Fruit fly (Drosophila melanogaster) whole organism, adult: ENCODE data around the gene CG15625.

Source experiments
- CG11617 ChIP-seq: fragments of 200-800 bp; sonication (Bioruptor generic); optimal IDR thresholded peaks from 2 replicates; lab custom pipeline; 2017; ENCODE audit warnings: mild to moderate bottlenecking, missing biosample characterization, missing genetic modification reagents, missing genetic modification characterization
- CG12768 ChIP-seq: fragments of 200-800 bp; sonication (Bioruptor generic); optimal IDR thresholded peaks from 2 replicates; lab custom pipeline; 2017; ENCODE audit warnings: missing biosample characterization, missing genetic modification characterization, mild to moderate bottlenecking, moderate library complexity, missing genetic modification reagents
- CG14711 ChIP-seq: fragments of 200-800 bp; sonication (Bioruptor generic); optimal IDR thresholded peaks from 2 replicates; lab custom pipeline; 2018; ENCODE audit warnings: missing biosample characterization, mild to moderate bottlenecking, missing genetic modification characterization, moderate library complexity
- CG1620 ChIP-seq: fragments of 200-800 bp; sonication (Bioruptor generic); optimal IDR thresholded peaks from 2 replicates; lab custom pipeline; 2016; ENCODE audit warnings: missing biosample characterization, missing genetic modification characterization
- CG33017 ChIP-seq: fragments of 200-800 bp; sonication (Bioruptor generic); optimal IDR thresholded peaks from 2 replicates; lab custom pipeline; 2018; ENCODE audit warnings: missing biosample characterization, mild to moderate bottlenecking, missing genetic modification characterization, moderate library complexity
- CG5204 ChIP-seq: fragments of 200-800 bp; sonication (Bioruptor generic); optimal IDR thresholded peaks from 2 replicates; lab custom pipeline; 2016; ENCODE audit warnings: missing biosample characterization, missing genetic modification characterization
- CG7045 ChIP-seq: fragments of 200-800 bp; sonication (Bioruptor generic); optimal IDR thresholded peaks from 2 replicates; lab custom pipeline; 2017; ENCODE audit warnings: missing biosample characterization, mild to moderate bottlenecking, missing genetic modification characterization
- CG7101 ChIP-seq: fragments of 200-800 bp; sonication (Bioruptor generic); optimal IDR thresholded peaks from 2 replicates; lab custom pipeline; 2018; ENCODE audit warnings: missing biosample characterization, mild to moderate bottlenecking, missing genetic modification characterization, moderate library complexity
- Clk ChIP-seq: fragments of 200-800 bp; sonication (Bioruptor generic); optimal IDR thresholded peaks from 2 replicates; lab custom pipeline; 2017; ENCODE audit warnings: missing biosample characterization, missing genetic modification characterization
- Crg-1 ChIP-seq: fragments of 200-800 bp; sonication (Bioruptor generic); optimal IDR thresholded peaks from 2 replicates; lab custom pipeline; 2016; ENCODE audit warnings: missing biosample characterization, missing genetic modification characterization
- Hr96 ChIP-seq: fragments of 200-800 bp; sonication (Bioruptor generic); optimal IDR thresholded peaks from 2 replicates; lab custom pipeline; 2016; ENCODE audit warnings: missing biosample characterization, missing genetic modification characterization
- Mnt ChIP-seq: fragments of 200-800 bp; sonication (Bioruptor generic); optimal IDR thresholded peaks from 2 replicates; lab custom pipeline; 2016; ENCODE audit warnings: missing biosample characterization, mild to moderate bottlenecking, missing genetic modification characterization
- bab1 ChIP-seq: fragments of 200-800 bp; sonication (Bioruptor generic); optimal IDR thresholded peaks from 3 replicates; lab custom pipeline; 2019; ENCODE audit warnings: missing biosample characterization, mild to moderate bottlenecking, missing genetic modification characterization, moderate library complexity
- cic ChIP-seq: fragments of 200-800 bp; sonication (Bioruptor generic); optimal IDR thresholded peaks from 2 replicates; lab custom pipeline; 2017; ENCODE audit warnings: missing biosample characterization, mild to moderate bottlenecking, missing genetic modification characterization, moderate library complexity
- cnc ChIP-seq, 2 experiments: fragments of >200 bp; optimal IDR thresholded peaks; 2 replicates each; lab custom pipeline; 2017
- kay ChIP-seq: fragments of 200-800 bp; sonication (Bioruptor generic); peaks from one replicate; lab custom pipeline; 2016; ENCODE audit warnings: missing biosample characterization, missing genetic modification characterization, borderline replicate concordance
- ovo ChIP-seq: fragments of 200-800 bp; sonication (Bioruptor generic); optimal IDR thresholded peaks from 2 replicates; lab custom pipeline; 2016; ENCODE audit warnings: missing biosample characterization, missing genetic modification characterization
- pad ChIP-seq: fragments of 200-800 bp; sonication (Bioruptor generic); optimal IDR thresholded peaks from 3 replicates; lab custom pipeline; 2017; ENCODE audit warnings: missing biosample characterization, missing genetic modification characterization, mild to moderate bottlenecking, moderate library complexity, missing genetic modification reagents
- tj ChIP-seq: fragments of 200-800 bp; sonication (Bioruptor generic); optimal IDR thresholded peaks from 3 replicates; lab custom pipeline; 2017; ENCODE audit warnings: missing biosample characterization, mild to moderate bottlenecking, missing genetic modification characterization, moderate library complexity
- toe ChIP-seq: fragments of 200-800 bp; sonication (Bioruptor generic); optimal IDR thresholded peaks from 2 replicates; lab custom pipeline; 2016; ENCODE audit warnings: missing biosample characterization, missing genetic modification characterization

Gene CG15625

DNA sequence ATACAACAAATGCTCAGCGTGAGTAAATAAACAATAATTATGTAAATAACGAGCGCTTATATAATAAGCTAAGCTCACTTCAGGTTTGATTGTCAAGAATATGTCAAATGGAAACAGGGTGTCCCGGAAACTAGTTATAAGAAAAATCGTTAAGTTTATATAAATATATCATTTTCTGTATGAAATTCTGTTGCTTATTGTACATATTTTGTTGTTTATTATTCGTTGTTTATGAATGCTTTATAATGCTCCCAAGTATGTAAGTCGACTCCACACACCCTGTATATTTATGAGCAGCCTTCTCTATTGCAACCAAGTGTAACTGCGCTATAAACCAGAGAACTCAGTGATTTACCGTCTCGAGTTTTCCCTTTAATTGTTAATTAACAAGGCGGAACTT, 40.7 kb downstream of the CG15625 start:
- TF ChIP-seq bab1 (peak; percentile 35), CG33017 (tag; lab: Kevin White, UChicago) (peak; percentile 90), tj (peak; percentile 30), Mnt (GFP tag; lab: Kevin White, UChicago) (no peak), CG5204 (GFP tag; lab: Kevin White, UChicago) (peak; percentile 61), CG7101 (tag; lab: Kevin White, UChicago) (peak; percentile 67), CG1620 (GFP tag; lab: Kevin White, UChicago) (no peak), CG7045 (GFP tag; lab: Kevin White, UChicago) (peak; percentile 83), toe (GFP tag; lab: Kevin White, UChicago) (peak; percentile 9), kay (peak; percentile 36), Hr96 (GFP tag; lab: Kevin White, UChicago) (peak; percentile 12), CG11617 (GFP tag; lab: Kevin White, UChicago) (peak; percentile 20), Clk (no peak), CG14711 (tag; lab: Kevin White, UChicago) (peak; percentile 69), CG12768 (GFP tag; lab: Kevin White, UChicago) (peak; percentile 51)

DNA sequence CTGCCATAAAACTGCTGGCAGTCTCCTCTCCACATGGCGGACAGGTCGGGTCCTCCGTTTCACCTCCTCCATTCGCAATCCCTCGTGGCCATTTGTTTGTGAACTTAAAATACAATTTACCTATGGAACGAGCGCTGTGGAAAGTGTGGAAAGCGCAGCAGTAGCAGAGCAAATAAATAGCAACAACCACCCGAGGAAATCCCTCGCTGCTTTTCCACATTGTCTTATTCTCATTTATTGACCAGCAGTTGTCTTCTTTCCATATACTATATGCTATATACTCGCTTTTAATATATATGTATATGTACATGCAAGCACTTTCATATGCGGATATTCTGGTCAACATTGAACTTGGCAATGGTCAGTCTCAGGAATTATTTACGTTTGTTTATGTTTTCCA, 42.5 kb downstream of the CG15625 start, which contains the start of gene hoe1:
TSS of gene hoe1 (minus strand) at position 101 of the 400 bp plus-strand sequence.
- no peak for TF ChIP-seq Clk
- TF ChIP-seq CG14711 (tag; lab: Kevin White, UChicago) = no peak
- no peak for TF ChIP-seq cic (GFP tag; lab: Kevin White, UChicago)
- TF ChIP-seq ovo (GFP tag; lab: Kevin White, UChicago) = no peak
- TF ChIP-seq Crg-1 (GFP tag; lab: Kevin White, UChicago) = no peak
- no peak for TF ChIP-seq Hr96 (GFP tag; lab: Kevin White, UChicago)
- no peak for TF ChIP-seq pad
- no peak for TF ChIP-seq kay
- no peak for TF ChIP-seq cnc (optimal IDR thresholded peaks at IDR 0.05; lab: Kevin White, UChicago)
- TF ChIP-seq CG33017 (tag; lab: Kevin White, UChicago) = no peak
- TF ChIP-seq CG1620 (GFP tag; lab: Kevin White, UChicago) = no peak
- no peak for TF ChIP-seq CG7101 (tag; lab: Kevin White, UChicago)
- TF ChIP-seq CG5204 (GFP tag; lab: Kevin White, UChicago) = no peak
- TF ChIP-seq CG12768 (GFP tag; lab: Kevin White, UChicago) = no peak
- no peak for TF ChIP-seq Mnt (GFP tag; lab: Kevin White, UChicago)

DNA sequence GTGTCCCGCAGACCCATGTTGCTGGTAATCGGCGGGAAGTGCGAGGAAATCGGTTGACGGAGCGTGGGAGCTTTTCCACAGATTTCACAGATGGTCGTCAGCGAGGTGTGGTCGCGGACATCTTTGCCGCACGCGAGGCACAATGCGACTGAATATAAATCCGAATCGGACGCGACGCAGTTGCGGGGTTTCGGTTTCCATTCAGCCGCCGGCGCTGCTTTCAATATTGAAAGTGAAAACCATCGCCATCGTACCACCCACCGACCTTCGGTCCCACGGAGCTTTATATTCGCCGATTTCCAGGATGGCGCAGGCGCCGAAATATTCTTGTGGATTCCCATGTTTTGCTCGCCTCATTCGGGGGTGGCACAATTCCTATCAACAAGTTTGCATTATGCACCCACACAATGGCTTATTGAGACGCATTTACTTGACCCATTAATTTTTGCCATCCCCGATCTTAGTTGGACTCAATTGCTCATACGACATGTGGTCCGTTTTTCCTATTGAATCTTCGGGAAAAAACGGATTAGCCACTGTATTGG, 46.6 kb downstream of the CG15625 start, which contains the start of gene hoe2:
TSS of gene hoe2 (minus strand) at position 126 of the 545 bp plus-strand sequence.
- TF ChIP-seq Crg-1 (GFP tag; lab: Kevin White, UChicago) = no peak
- TF ChIP-seq CG7045 (GFP tag; lab: Kevin White, UChicago) = peak; percentile 5

DNA sequence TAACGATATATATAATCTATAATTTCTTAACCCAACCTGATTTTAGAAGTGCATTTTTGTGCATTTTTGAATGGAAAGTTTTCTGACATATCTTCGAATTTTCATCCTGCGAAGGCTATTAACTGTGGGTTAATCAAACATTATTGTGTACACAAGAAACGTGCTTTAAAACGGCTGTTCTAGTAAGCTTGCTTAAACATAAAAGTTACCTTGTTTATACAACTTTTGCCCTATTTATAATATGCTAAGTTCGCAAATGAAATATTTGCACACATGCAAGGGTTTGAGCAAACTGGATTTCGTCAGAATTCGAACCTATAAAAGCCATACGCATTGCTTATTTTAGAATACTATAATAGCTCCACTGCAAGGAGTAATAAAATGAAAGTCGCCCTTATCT, 47.3 kb downstream of the CG15625 start, which contains the start of gene Sgs1:
TSS of gene Sgs1 (plus strand) at position 350 of the 400 bp plus-strand sequence.
- TF ChIP-seq cnc (optimal IDR thresholded peaks at IDR 0.05; lab: Kevin White, UChicago) = no peak
- no peak for TF ChIP-seq kay
- no peak for TF ChIP-seq CG1620 (GFP tag; lab: Kevin White, UChicago)
- no peak for TF ChIP-seq toe (GFP tag; lab: Kevin White, UChicago)
- TF ChIP-seq CG5204 (GFP tag; lab: Kevin White, UChicago) = no peak
- no peak for TF ChIP-seq Mnt (GFP tag; lab: Kevin White, UChicago)
- no peak for TF ChIP-seq CG7045 (GFP tag; lab: Kevin White, UChicago)
- TF ChIP-seq CG11617 (GFP tag; lab: Kevin White, UChicago) = no peak
- no peak for TF ChIP-seq cic (GFP tag; lab: Kevin White, UChicago)
- no peak for TF ChIP-seq Hr96 (GFP tag; lab: Kevin White, UChicago)
- TF ChIP-seq Crg-1 (GFP tag; lab: Kevin White, UChicago) = no peak
- no peak for TF ChIP-seq pad
- TF ChIP-seq CG33017 (tag; lab: Kevin White, UChicago) = no peak
- TF ChIP-seq tj = no peak
- TF ChIP-seq CG7101 (tag; lab: Kevin White, UChicago) = no peak
- no peak for TF ChIP-seq ovo (GFP tag; lab: Kevin White, UChicago)
- TF ChIP-seq CG12768 (GFP tag; lab: Kevin White, UChicago) = no peak
- TF ChIP-seq CG14711 (tag; lab: Kevin White, UChicago) = no peak
- TF ChIP-seq Clk = no peak
